Worm (Caenorhabditis elegans): ENCODE measurements around the gene hach-1.

DNA sequence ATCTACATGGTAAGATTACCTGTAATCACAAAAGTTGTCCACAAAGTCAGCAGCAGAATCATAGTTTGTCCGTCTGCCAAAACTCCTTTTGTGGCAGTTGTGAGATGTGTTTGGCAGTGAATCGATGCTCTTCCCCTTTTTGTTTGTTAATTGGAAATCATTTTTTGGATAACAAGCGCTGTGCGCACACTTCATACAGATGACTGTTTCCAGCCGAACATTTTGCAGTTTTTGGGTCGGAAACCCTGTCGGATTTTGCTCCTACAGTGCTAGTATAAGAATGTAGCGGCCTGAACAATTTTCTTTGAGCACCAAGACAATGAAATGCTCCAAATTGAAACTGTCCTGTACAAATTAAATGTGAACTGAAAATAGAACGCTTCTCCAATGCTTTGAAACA is 46.6 kb upstream of the hach-1 start, which contains the start of gene D1044.7:
- no peak for TF ChIP-seq madf-10 (tag; optimal IDR thresholded peaks at IDR 0.05)
- no peak for TF ChIP-seq unc-62 (GFP tag; optimal IDR thresholded peaks at IDR 0.05)
- no peak for TF ChIP-seq die-1 (tag; optimal IDR thresholded peaks at IDR 0.05)
- no peak for TF ChIP-seq egl-18 (GFP tag; IDR thresholded peaks at IDR 0.05)
- no peak for TF ChIP-seq atf-7 (tag; optimal IDR thresholded peaks at IDR 0.05)
- no peak for TF ChIP-seq chd-7 (tag; optimal IDR thresholded peaks at IDR 0.05)
- no peak for TF ChIP-seq let-526 (GFP tag; IDR thresholded peaks at IDR 0.05)
- no peak for TF ChIP-seq dpl-1 (GFP tag; optimal IDR thresholded peaks at IDR 0.05)
- no peak for TF ChIP-seq zim-3 (tag; optimal IDR thresholded peaks at IDR 0.05)
- TF ChIP-seq madf-8 (GFP tag; conservative IDR thresholded peaks at IDR 0.05), result no peak
- TF ChIP-seq him-1 (tag; optimal IDR thresholded peaks at IDR 0.05), result no peak
- TF ChIP-seq rpc-1 (optimal IDR thresholded peaks at IDR 0.05), result no peak
- no peak for TF ChIP-seq rpc-1 (tag; optimal IDR thresholded peaks at IDR 0.05)
- TF ChIP-seq B0336.3 (GFP tag; IDR thresholded peaks at IDR 0.05), result no peak
